Fruit fly (Drosophila melanogaster): ENCODE measurements around the gene CG5880.

CG5880 gene

dm6 chr3R:27111784-27112602, 4.6 kb upstream of the CG5880 start, which contains the start of the genes gb and CG5815 (continued):
- peak; percentile 92 for TF ChIP-seq knrl (GFP tag; IDR thresholded peaks at IDR 0.05; ENCODE audit: partially characterized antibody)
- peak; percentile 79 for TF ChIP-seq fu2 (GFP tag; optimal IDR thresholded peaks at IDR 0.05)
- TF ChIP-seq kay (GFP tag; optimal IDR thresholded peaks at IDR 0.05), result peak; percentile 80
- TF ChIP-seq bab2 (GFP tag; optimal IDR thresholded peaks at IDR 0.05), result peak; percentile 85
- TF ChIP-seq Lhr (GFP tag; optimal IDR thresholded peaks at IDR 0.05), result peak; percentile 95
- peak; percentile 86 for TF ChIP-seq Opbp (GFP tag; IDR thresholded peaks at IDR 0.05; ENCODE audit: partially characterized antibody)
- TF ChIP-seq mam (GFP tag; optimal IDR thresholded peaks at IDR 0.05), result peak; percentile 84
- TF ChIP-seq CG6654 (GFP tag; optimal IDR thresholded peaks at IDR 0.05), result peak; percentile 73
- peak; percentile 88 for TF ChIP-seq gro (GFP tag; optimal IDR thresholded peaks at IDR 0.05)
- TF ChIP-seq CG32772 (GFP tag; IDR thresholded peaks at IDR 0.05), result peak; percentile 87
- peak; percentile 96 for TF ChIP-seq CG32532 (GFP tag; IDR thresholded peaks at IDR 0.05)
- TF ChIP-seq CG2712 (tag; optimal IDR thresholded peaks at IDR 0.05), result peak; percentile 93
- TF ChIP-seq insv (GFP tag; optimal IDR thresholded peaks at IDR 0.05), result peak in 1 of 2 experiments; percentile 65
- TF ChIP-seq Scr (GFP tag; IDR thresholded peaks at IDR 0.05; ENCODE audit: partially characterized antibody), result peak; percentile 96
- TF ChIP-seq sd (tag; optimal IDR thresholded peaks at IDR 0.05), result no peak
- peak; percentile 50 for TF ChIP-seq CG1603 (tag; optimal IDR thresholded peaks at IDR 0.05)
- TF ChIP-seq CG10267 (tag; optimal IDR thresholded peaks at IDR 0.05), result peak; percentile 82
- peak; percentile 82 for TF ChIP-seq Nf-YC (tag; optimal IDR thresholded peaks at IDR 0.05)
- TF ChIP-seq Lpt (GFP tag; optimal IDR thresholded peaks at IDR 0.05), result no peak
- peak; percentile 75 for TF ChIP-seq CG17802 (tag; optimal IDR thresholded peaks at IDR 0.05)
- peak; percentile 86 for TF ChIP-seq tna (GFP tag; IDR thresholded peaks at IDR 0.05; ENCODE audit: partially characterized antibody)
- peak; percentile 60; the same call in 1 of the 2 replicates for TF ChIP-seq Lim3 (GFP tag; IDR thresholded peaks at IDR 0.05)
- peak; percentile 77 for TF ChIP-seq CG3838 (GFP tag; optimal IDR thresholded peaks at IDR 0.05)
- peak; percentile 53 for TF ChIP-seq CG3995 (GFP tag; optimal IDR thresholded peaks at IDR 0.05)
- no peak for TF ChIP-seq pros (GFP tag; optimal IDR thresholded peaks at IDR 0.05)
- TF ChIP-seq CG11085 (GFP tag; IDR thresholded peaks at IDR 0.05), result peak; percentile 90
- peak; percentile 66 for TF ChIP-seq maf-S (GFP tag; optimal IDR thresholded peaks at IDR 0.05)
- peak; percentile 70 for TF ChIP-seq Asciz (GFP tag; optimal IDR thresholded peaks at IDR 0.05)
- peak; percentile 77 for TF ChIP-seq B-H1 (GFP tag; IDR thresholded peaks at IDR 0.05)
- peak; percentile 92 for TF ChIP-seq CG6791 (GFP tag; IDR thresholded peaks at IDR 0.05; ENCODE audit: partially characterized antibody)
- peak; percentile 92 for TF ChIP-seq Fer1 (GFP tag; optimal IDR thresholded peaks at IDR 0.05)
- peak; percentile 85 for TF ChIP-seq otp (GFP tag; IDR thresholded peaks at IDR 0.05)
- peak; percentile 55 for TF ChIP-seq ro (GFP tag; IDR thresholded peaks at IDR 0.05)
- peak; percentile 92 for TF ChIP-seq az2 (GFP tag; optimal IDR thresholded peaks at IDR 0.05)
- peak; percentile 47 for TF ChIP-seq CHES-1-like (GFP tag; optimal IDR thresholded peaks at IDR 0.05)
- TF ChIP-seq CG6765 (GFP tag; optimal IDR thresholded peaks at IDR 0.05), result peak; percentile 75
- TF ChIP-seq Bgb (GFP tag; IDR thresholded peaks at IDR 0.05; ENCODE audit: partially characterized antibody), result peak; percentile 90
- 0 out of 3 replicates have a peak, but pooled peaks have one; percentile 53 for TF ChIP-seq sr (GFP tag; IDR thresholded peaks at IDR 0.05)
- peak; percentile 50 for TF ChIP-seq Side (GFP tag; optimal IDR thresholded peaks at IDR 0.05)
- peak; percentile 59 for TF ChIP-seq tx (GFP tag; optimal IDR thresholded peaks at IDR 0.05)
- peak; percentile 87 for TF ChIP-seq ems (GFP tag; optimal IDR thresholded peaks at IDR 0.05)
- TF ChIP-seq chm (GFP tag; IDR thresholded peaks at IDR 0.05), result peak; percentile 86
- no peak for TF ChIP-seq CG8478 (optimal IDR thresholded peaks at IDR 0.05)
- peak; percentile 17 for TF ChIP-seq CG31365 (tag; optimal IDR thresholded peaks at IDR 0.05)
- TF ChIP-seq CG14050 (GFP tag; IDR thresholded peaks at IDR 0.05), result peak; percentile 82
- peak; percentile 23 for TF ChIP-seq CG9876 (GFP tag; optimal IDR thresholded peaks at IDR 0.05)
- TF ChIP-seq CG12155 (GFP tag; optimal IDR thresholded peaks at IDR 0.05), result peak; percentile 93
- no peak for TF ChIP-seq tap (tag; optimal IDR thresholded peaks at IDR 0.05)
- TF ChIP-seq sc (optimal IDR thresholded peaks at IDR 0.05), result no peak
- TF ChIP-seq sc (GFP tag; optimal IDR thresholded peaks at IDR 0.05), result peak; percentile 76

All from whole organism, embryonic.